Fruit fly (Drosophila melanogaster): ENCODE data around the gene CG13607.

CG13607 gene

DNA sequence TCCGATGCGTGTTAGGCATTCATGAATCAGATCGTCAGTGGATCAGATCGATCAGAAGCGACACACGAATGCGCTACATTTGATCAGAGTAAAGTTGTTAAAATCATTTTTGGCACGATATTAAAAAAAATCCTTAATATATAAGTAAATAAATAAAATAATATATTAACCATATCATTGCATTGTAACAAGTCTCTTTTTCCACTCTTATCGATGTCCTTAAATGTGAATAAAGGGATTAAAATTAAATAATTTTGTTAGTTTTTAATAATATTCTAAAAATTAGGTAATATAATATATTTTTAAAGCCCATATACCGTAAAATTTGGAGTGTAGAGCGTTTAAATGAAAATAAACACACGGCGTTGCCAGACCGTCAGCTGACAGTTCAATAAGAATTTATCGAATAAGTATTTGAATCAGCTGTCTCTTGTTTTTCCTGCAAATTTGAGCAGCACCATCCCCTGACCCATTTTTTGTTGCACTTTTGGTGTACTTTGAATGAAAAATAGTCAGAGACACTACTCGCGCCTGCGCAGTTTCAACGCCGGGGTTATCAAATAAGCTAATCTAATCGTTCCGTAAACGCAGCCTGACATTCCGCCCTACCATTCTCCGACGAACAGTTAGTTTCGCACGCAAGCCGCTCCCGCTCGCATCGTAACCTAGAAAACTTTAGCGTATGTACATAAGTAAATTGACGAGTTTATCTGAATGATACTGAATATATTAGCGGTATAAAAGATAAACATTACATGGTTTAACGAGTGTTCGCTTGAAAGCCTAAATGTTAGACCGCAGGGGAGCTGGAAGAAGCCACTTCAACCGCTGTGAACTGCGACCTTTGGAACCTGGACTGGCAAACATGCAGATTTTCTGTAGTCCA, 36.0 kb upstream of the CG13607 start, which contains the start of the genes p38a and CG6178 (continued):
- TF ChIP-seq Stat92E (GFP tag; optimal IDR thresholded peaks at IDR 0.05) (peak in 1 of 3 experiments; percentile 76), CG8924 (tag; optimal IDR thresholded peaks at IDR 0.05) (peak; percentile 99), Meics (GFP tag; optimal IDR thresholded peaks at IDR 0.05) (peak; percentile 98), zf30C (GFP tag; optimal IDR thresholded peaks at IDR 0.05) (no peak), sr (GFP tag; IDR thresholded peaks at IDR 0.05) (peak; percentile 68; the same call in 2 of the 3 replicates), Sry-β (GFP tag; optimal IDR thresholded peaks at IDR 0.05) (peak; percentile 54), al (GFP tag; IDR thresholded peaks at IDR 0.05) (peak; percentile 97), Hr39 (optimal IDR thresholded peaks at IDR 0.05) (no peak), Nf-YB (GFP tag; optimal IDR thresholded peaks at IDR 0.05) (peak; percentile 89), tll (GFP tag; optimal IDR thresholded peaks at IDR 0.05) (no peak), ERR (GFP tag; optimal IDR thresholded peaks at IDR 0.05) (no peak), cg (GFP tag; optimal IDR thresholded peaks at IDR 0.05) (no peak), ham (GFP tag; IDR thresholded peaks at IDR 0.05) (peak; percentile 90), Atf3 (GFP tag; optimal IDR thresholded peaks at IDR 0.05) (peak; percentile 26), aop (GFP tag; IDR thresholded peaks at IDR 0.05) (peak; percentile 63; the same call in 1 of the 2 replicates), kah (GFP tag; optimal IDR thresholded peaks at IDR 0.05) (peak; percentile 92), lilli (GFP tag; optimal IDR thresholded peaks at IDR 0.05) (peak; percentile 73), CG12071 (GFP tag; optimal IDR thresholded peaks at IDR 0.05) (peak; percentile 85), CG7928 (GFP tag; optimal IDR thresholded peaks at IDR 0.05) (peak; percentile 74), ac (GFP tag; optimal IDR thresholded peaks at IDR 0.05) (peak; percentile 67), Sry-δ (GFP tag; optimal IDR thresholded peaks at IDR 0.05) (peak; percentile 46), Hmr (GFP tag; optimal IDR thresholded peaks at IDR 0.05) (peak; percentile 98), Hsf (GFP tag; optimal IDR thresholded peaks at IDR 0.05) (peak; percentile 66), crp (GFP tag; optimal IDR thresholded peaks at IDR 0.05) (peak; percentile 39 to 89), slou (GFP tag; optimal IDR thresholded peaks at IDR 0.05) (peak; percentile 82), ase (GFP tag; IDR thresholded peaks at IDR 0.05) (peak; percentile 96), nmo (GFP tag; optimal IDR thresholded peaks at IDR 0.05) (peak; percentile 99), scrt (GFP tag; optimal IDR thresholded peaks at IDR 0.05) (peak; percentile 94), CG14441 (GFP tag; IDR thresholded peaks at IDR 0.05) (peak; percentile 97), ttk (GFP tag; IDR thresholded peaks at IDR 0.05) (peak; percentile 95), Hand (GFP tag; optimal IDR thresholded peaks at IDR 0.05) (peak; percentile 95), Med (GFP tag) (peak; percentile 84), CG6254 (GFP tag; optimal IDR thresholded peaks at IDR 0.05) (peak; percentile 88), slp2 (GFP tag; optimal IDR thresholded peaks at IDR 0.05) (peak; percentile 47), hbn (GFP tag; IDR thresholded peaks at IDR 0.05; ENCODE audit: partially characterized antibody) (no peak), Jarid2 (GFP tag; optimal IDR thresholded peaks at IDR 0.05) (peak; percentile 86), knrl (GFP tag; IDR thresholded peaks at IDR 0.05; ENCODE audit: partially characterized antibody) (no peak), CG9797 (GFP tag; optimal IDR thresholded peaks at IDR 0.05) (peak; percentile 7), danr (GFP tag; IDR thresholded peaks at IDR 0.05) (peak; percentile 94), grau (tag; optimal IDR thresholded peaks at IDR 0.05) (peak; percentile 98), exex (tag; optimal IDR thresholded peaks at IDR 0.05) (peak; percentile 89), vfl (GFP tag; optimal IDR thresholded peaks at IDR 0.05) (peak; percentile 62), CG13775 (GFP tag; optimal IDR thresholded peaks at IDR 0.05) (peak; percentile 98), Oli (tag; optimal IDR thresholded peaks at IDR 0.05) (peak; percentile 99), MBD-R2 (GFP tag; IDR thresholded peaks at IDR 0.05) (peak; percentile 81), NC2α (GFP tag; optimal IDR thresholded peaks at IDR 0.05) (no peak), Scr (GFP tag; IDR thresholded peaks at IDR 0.05; ENCODE audit: partially characterized antibody) (0 out of 2 replicates have a peak, but pooled peaks have one; percentile 14), ap (GFP tag; IDR thresholded peaks at IDR 0.05) (peak; percentile 95)
